Fruit fly (Drosophila melanogaster) whole organism, embryonic: ENCODE results near the gene Pxd.

ENCODE experiments used
- Adf1 ChIP-seq: fragments of 200-800 bp; sonication (Bioruptor generic); IDR thresholded peaks from 2 replicates; pipeline ENCODE4 v1.3.6; 2022; ENCODE audit warnings: missing biosample characterization, missing genetic modification characterization
- Atf3 ChIP-seq: fragments of 200-800 bp; sonication (Bioruptor generic); optimal IDR thresholded peaks from 3 replicates; lab custom pipeline; 2016; ENCODE audit warnings: missing biosample characterization, missing genetic modification characterization
- CG11695 ChIP-seq: fragments of 200-800 bp; sonication (Bioruptor generic); IDR thresholded peaks from 3 replicates; pipeline ENCODE4 v1.3.6; 2022; ENCODE audit warnings: missing biosample characterization, missing genetic modification characterization
- CG11696 ChIP-seq: fragments of 200-800 bp; sonication (Bioruptor generic); IDR thresholded peaks from 2 replicates; pipeline ENCODE4 v1.3.6; 2022; ENCODE audit warnings: missing biosample characterization, missing genetic modification characterization
- CG12744 ChIP-seq: fragments of 200-800 bp; sonication (Bioruptor generic); optimal IDR thresholded peaks from 2 replicates; lab custom pipeline; 2016; ENCODE audit warnings: missing biosample characterization, missing genetic modification characterization
- CG14441 ChIP-seq: fragments of 200-800 bp; sonication (Bioruptor generic); IDR thresholded peaks from 2 replicates; pipeline ENCODE4 v1.3.6; 2022; ENCODE audit warnings: missing biosample characterization, missing genetic modification characterization
- CG1602 ChIP-seq: fragments of 200-800 bp; sonication (Bioruptor generic); optimal IDR thresholded peaks from 3 replicates; lab custom pipeline; 2016; ENCODE audit warnings: missing biosample characterization, missing genetic modification characterization
- CG16815 ChIP-seq: fragments of 200-800 bp; sonication (Bioruptor generic); optimal IDR thresholded peaks from 3 replicates; lab custom pipeline; 2017; ENCODE audit warnings: missing biosample characterization, mild to moderate bottlenecking, missing genetic modification characterization
- CG17186 ChIP-seq: fragments of 200-800 bp; sonication (Bioruptor generic); optimal IDR thresholded peaks from 3 replicates; lab custom pipeline; 2017; ENCODE audit warnings: missing biosample characterization, missing genetic modification reagents, missing genetic modification characterization
- CG18262 ChIP-seq: fragments of 200-800 bp; optimal IDR thresholded peaks from 3 replicates; lab custom pipeline; 2019; ENCODE audit warnings: missing biosample characterization, mild to moderate bottlenecking, missing genetic modification characterization, moderate library complexity
- CG18764 ChIP-seq: fragments of 200-800 bp; sonication (Bioruptor generic); optimal IDR thresholded peaks from 3 replicates; lab custom pipeline; 2016; ENCODE audit warnings: missing biosample characterization, missing genetic modification characterization
- CG30020 ChIP-seq: fragments of 200-800 bp; optimal IDR thresholded peaks from 2 replicates; lab custom pipeline; 2019; ENCODE audit warnings: missing biosample characterization, mild to moderate bottlenecking, missing genetic modification characterization, moderate library complexity
- CG31365 ChIP-seq: fragments of 200-800 bp; sonication (Bioruptor generic); optimal IDR thresholded peaks from 2 replicates; lab custom pipeline; 2018; ENCODE audit warnings: missing biosample characterization, mild to moderate bottlenecking, missing genetic modification characterization
- CG32532 ChIP-seq: fragments of 200-800 bp; sonication (Bioruptor generic); IDR thresholded peaks from 2 replicates; pipeline ENCODE4 v1.3.6; 2022; ENCODE audit warnings: missing biosample characterization, missing genetic modification characterization
- CG32767 ChIP-seq: fragments of 200-800 bp; sonication (Bioruptor generic); IDR thresholded peaks from 2 replicates; pipeline ENCODE4 v1.3.6; 2022; ENCODE audit warnings: missing biosample characterization, missing genetic modification characterization
- CG3281 ChIP-seq: fragments of 200-800 bp; sonication (Bioruptor generic); optimal IDR thresholded peaks from 3 replicates; lab custom pipeline; 2017; ENCODE audit warnings: missing biosample characterization, mild to moderate bottlenecking, missing genetic modification characterization
- CG7786 ChIP-seq: fragments of 200-800 bp; sonication (Bioruptor generic); optimal IDR thresholded peaks from 2 replicates; lab custom pipeline; 2016; ENCODE audit warnings: missing biosample characterization, missing genetic modification characterization
- CG7839 ChIP-seq: fragments of 200-800 bp; sonication (Bioruptor generic); optimal IDR thresholded peaks from 3 replicates; lab custom pipeline; 2018; ENCODE audit warnings: missing biosample characterization, mild to moderate bottlenecking, missing genetic modification characterization, moderate library complexity
- CG8281 ChIP-seq: fragments of 200-800 bp; sonication (Bioruptor generic); optimal IDR thresholded peaks from 2 replicates; lab custom pipeline; 2018; ENCODE audit warnings: missing biosample characterization, mild to moderate bottlenecking, missing genetic modification characterization, moderate library complexity
- D ChIP-seq, 2 experiments: fragments of 200-800 bp in 1 of 2; fragments of >200 bp in 1 of 2; sonication (Bioruptor generic) in 1 of 2; optimal IDR thresholded peaks; 2 replicates in 1 of 2; 3 replicates in 1 of 2; lab custom pipeline; 2017; ENCODE audit warnings: mild to moderate bottlenecking in 1 of 2, missing biosample characterization in 1 of 2, missing genetic modification characterization in 1 of 2, missing genetic modification reagents in 1 of 2
- Gsc ChIP-seq: fragments of 200-800 bp; sonication (Bioruptor generic); IDR thresholded peaks from 2 replicates; pipeline ENCODE4 v1.3.6; 2022; ENCODE audit warnings: missing biosample characterization, missing genetic modification characterization
- Gug ChIP-seq: fragments of 200-800 bp; sonication (Bioruptor generic); IDR thresholded peaks from 4 replicates; pipeline ENCODE4 v1.3.6; 2022; ENCODE audit warnings: missing biosample characterization, missing genetic modification characterization
- Hmr ChIP-seq: fragments of 200-800 bp; sonication (Bioruptor generic); optimal IDR thresholded peaks from 3 replicates; lab custom pipeline; 2017; ENCODE audit warnings: mild to moderate bottlenecking, missing biosample characterization, missing genetic modification reagents, missing genetic modification characterization
- Nf-YA ChIP-seq: fragments of 200-800 bp; sonication (Bioruptor generic); IDR thresholded peaks from 2 replicates; pipeline ENCODE4 v1.3.6; 2022; ENCODE audit warnings: missing biosample characterization, missing genetic modification characterization
- Oli ChIP-seq: fragments of 200-800 bp; sonication (Bioruptor generic); optimal IDR thresholded peaks from 2 replicates; lab custom pipeline; 2018; ENCODE audit warnings: missing biosample characterization, mild to moderate bottlenecking, missing genetic modification characterization, moderate library complexity
- Scr ChIP-seq: fragments of 200-800 bp; sonication (Bioruptor generic); IDR thresholded peaks from 2 replicates; pipeline ENCODE4 v1.3.6; 2022; ENCODE audit warnings: missing biosample characterization, missing genetic modification characterization; ENCODE audit not compliant: partially characterized antibody
- Sox100B ChIP-seq: fragments of 200-800 bp; sonication (Bioruptor generic); optimal IDR thresholded peaks from 3 replicates; lab custom pipeline; 2018; ENCODE audit warnings: missing biosample characterization, mild to moderate bottlenecking, missing genetic modification characterization
- ash1 ChIP-seq: fragments of 200-800 bp; sonication (Bioruptor generic); optimal IDR thresholded peaks from 2 replicates; lab custom pipeline; 2018; ENCODE audit warnings: missing biosample characterization, mild to moderate bottlenecking, missing genetic modification characterization
- bigmax ChIP-seq: fragments of 200-800 bp; sonication (Bioruptor generic); optimal IDR thresholded peaks from 2 replicates; lab custom pipeline; 2018; ENCODE audit warnings: missing biosample characterization, mild to moderate bottlenecking, missing genetic modification characterization
- chif ChIP-seq, 2 experiments: fragments of 200-800 bp; sonication (Bioruptor generic); optimal IDR thresholded peaks; 3 replicates each; lab custom pipeline; 2016; ENCODE audit warnings: missing biosample characterization in 2 of 2, missing genetic modification characterization in 2 of 2
- dimm ChIP-seq: fragments of 200-800 bp; sonication (Bioruptor generic); IDR thresholded peaks from 2 replicates; pipeline ENCODE4 v1.3.6; 2022; ENCODE audit warnings: missing biosample characterization, missing genetic modification characterization
- dysf ChIP-seq: fragments of 200-800 bp; sonication (Bioruptor generic); IDR thresholded peaks from 3 replicates; pipeline ENCODE4 v1.3.6; 2022; ENCODE audit warnings: missing biosample characterization, missing genetic modification characterization
- esg ChIP-seq: fragments of 200-800 bp; sonication (Bioruptor generic); conservative IDR thresholded peaks from 2 replicates; pipeline ENCODE4 v1.3.6; 2022; ENCODE audit warnings: missing biosample characterization, missing genetic modification characterization
- gfzf ChIP-seq: fragments of 200-800 bp; sonication (Bioruptor generic); optimal IDR thresholded peaks from 2 replicates; lab custom pipeline; 2016; ENCODE audit warnings: missing biosample characterization, mild to moderate bottlenecking, missing genetic modification characterization, moderate library complexity
- hkb ChIP-seq, 2 experiments: fragments of 200-800 bp in 1 of 2; fragments of >200 bp in 1 of 2; sonication (Bioruptor generic) in 1 of 2; IDR thresholded peaks in 1 of 2; optimal IDR thresholded peaks in 1 of 2; 2 replicates each; pipeline versions ENCODE4 v1.3.6 to Lab custom; 2017 to 2022; ENCODE audit warnings: missing biosample characterization in 1 of 2, missing genetic modification characterization in 1 of 2
- jing ChIP-seq: fragments of 200-800 bp; sonication (Bioruptor generic); optimal IDR thresholded peaks from 2 replicates; lab custom pipeline; 2018; ENCODE audit warnings: missing biosample characterization, mild to moderate bottlenecking, missing genetic modification characterization
- mirr ChIP-seq: fragments of 200-800 bp; sonication (Bioruptor generic); optimal IDR thresholded peaks from 3 replicates; lab custom pipeline; 2018; ENCODE audit warnings: missing biosample characterization, mild to moderate bottlenecking, missing genetic modification characterization
- nmo ChIP-seq: fragments of 200-800 bp; sonication (Bioruptor generic); optimal IDR thresholded peaks from 2 replicates; lab custom pipeline; 2018; ENCODE audit warnings: missing biosample characterization, mild to moderate bottlenecking, missing genetic modification characterization, moderate library complexity
- p53 ChIP-seq: fragments of 200-800 bp; sonication (Bioruptor generic); optimal IDR thresholded peaks from 2 replicates; lab custom pipeline; 2016; ENCODE audit warnings: missing biosample characterization, missing genetic modification characterization
- phol ChIP-seq: fragments of 200-800 bp; sonication (Bioruptor generic); optimal IDR thresholded peaks from 3 replicates; lab custom pipeline; 2018; ENCODE audit warnings: missing biosample characterization, mild to moderate bottlenecking, missing genetic modification characterization, moderate library complexity
- prd ChIP-seq, 3 experiments: fragments of >200 bp in 2 of 3; fragments of 200-800 bp in 1 of 3; sonication (Bioruptor generic) in 1 of 3; optimal IDR thresholded peaks in 2 of 3; IDR thresholded peaks in 1 of 3; 2 replicates in 2 of 3; 3 replicates in 1 of 3; pipeline versions ENCODE4 v1.3.6 to Lab custom; 2017 to 2022; ENCODE audit warnings: missing biosample characterization in 1 of 3, missing genetic modification characterization in 1 of 3
- ro ChIP-seq: fragments of 200-800 bp; sonication (Bioruptor generic); IDR thresholded peaks from 2 replicates; pipeline ENCODE4 v1.3.6; 2022; ENCODE audit warnings: missing biosample characterization, missing genetic modification characterization
- run ChIP-seq: fragments of 200-800 bp; sonication (Bioruptor generic); optimal IDR thresholded peaks from 3 replicates; lab custom pipeline; 2018; ENCODE audit warnings: missing biosample characterization, mild to moderate bottlenecking, missing genetic modification characterization
- sc ChIP-seq, 3 experiments: fragments of >200 bp in 2 of 3; fragments of 200-800 bp in 1 of 3; sonication (Bioruptor generic) in 1 of 3; optimal IDR thresholded peaks; 2 replicates in 2 of 3; 3 replicates in 1 of 3; lab custom pipeline; 2017; ENCODE audit warnings: mild to moderate bottlenecking in 1 of 3, missing biosample characterization in 1 of 3, missing genetic modification characterization in 1 of 3, missing genetic modification reagents in 1 of 3
- sob ChIP-seq: fragments of 200-800 bp; sonication (Bioruptor generic); IDR thresholded peaks from 2 replicates; pipeline ENCODE4 v1.3.6; 2022; ENCODE audit warnings: missing biosample characterization, missing genetic modification characterization
- trem ChIP-seq: fragments of 200-800 bp; optimal IDR thresholded peaks from 3 replicates; lab custom pipeline; 2019; ENCODE audit warnings: missing biosample characterization, mild to moderate bottlenecking, missing genetic modification characterization, moderate library complexity
- ttk ChIP-seq: fragments of 200-800 bp; sonication (Bioruptor generic); IDR thresholded peaks from 2 replicates; pipeline ENCODE4 v2.1.2; 2022; ENCODE audit warnings: missing biosample characterization, missing genetic modification characterization
- zfh1 ChIP-seq: fragments of 200-800 bp; sonication (Bioruptor generic); IDR thresholded peaks from 3 replicates; pipeline ENCODE4 v1.3.6; 2022; ENCODE audit warnings: missing biosample characterization, missing genetic modification characterization

Gene Pxd

DNA sequence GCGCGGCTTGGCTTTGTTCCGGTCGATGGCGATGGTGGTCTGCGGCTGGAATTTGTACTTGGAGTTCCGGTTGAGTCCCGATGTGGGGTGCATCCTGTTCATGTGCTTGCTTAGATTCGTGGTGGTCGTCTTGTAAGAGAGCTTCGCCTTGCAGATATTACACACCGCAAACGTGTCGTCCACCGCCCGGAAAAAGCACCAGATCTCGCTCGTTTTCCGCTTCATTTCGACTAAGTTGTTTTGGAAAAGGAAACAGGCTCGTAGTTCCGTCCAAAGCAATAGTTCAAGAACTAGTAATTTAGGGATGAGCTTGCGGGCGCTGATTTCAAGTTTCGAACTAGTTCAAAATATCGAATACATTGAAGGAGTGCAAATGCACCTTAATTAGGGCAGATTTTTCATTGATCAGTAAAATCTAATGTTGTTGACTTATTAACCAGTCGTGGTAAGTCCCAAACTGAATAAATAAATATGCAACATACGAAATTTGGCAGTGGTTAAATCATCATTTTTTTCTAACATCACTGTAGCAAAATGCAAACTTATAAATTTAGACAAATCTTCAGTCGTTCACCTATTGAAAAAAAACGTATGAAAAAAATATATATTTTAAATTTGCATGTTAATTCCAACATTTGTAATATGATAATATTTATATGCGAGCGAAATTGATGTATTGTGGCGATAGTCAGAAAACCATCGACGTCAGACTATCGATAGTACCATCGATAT is 28.6 kb downstream of the Pxd start, which contains the start of the genes bdwf and Patr-1 (continued):
- TF ChIP-seq chif (GFP tag; optimal IDR thresholded peaks at IDR 0.05; lab: Kevin White, UChicago) (no peak), prd (optimal IDR thresholded peaks at IDR 0.05; lab: Kevin White, UChicago) (no peak), prd (GFP tag; IDR thresholded peaks at IDR 0.05; lab: Robert Waterston, UW) (no peak), Gug (GFP tag; lab: Robert Waterston, UW) (no peak; the same call in 3 of the 4 replicates), dysf (no peak), trem (tag; lab: Kevin White, UChicago) (peak; percentile 65), CG18764 (GFP tag; lab: Kevin White, UChicago) (peak; percentile 30), Sox100B (GFP tag; lab: Kevin White, UChicago) (peak; percentile 43), CG7786 (GFP tag; lab: Kevin White, UChicago) (no peak), zfh1 (GFP tag; lab: Robert Waterston, UW) (no peak), CG12744 (GFP tag; lab: Kevin White, UChicago) (no peak), CG16815 (no peak), CG8281 (tag; lab: Kevin White, UChicago) (no peak), CG32767 (no peak), p53 (GFP tag; lab: Kevin White, UChicago) (no peak), sc (optimal IDR thresholded peaks at IDR 0.05; lab: Kevin White, UChicago) (no peak), sc (GFP tag; optimal IDR thresholded peaks at IDR 0.05; lab: Kevin White, UChicago) (no peak), CG7839 (no peak), Hmr (GFP tag; lab: Kevin White, UChicago) (no peak), CG3281 (peak; percentile 21), ash1 (GFP tag; lab: Kevin White, UChicago) (no peak), bigmax (GFP tag; lab: Kevin White, UChicago) (no peak), CG32532 (no peak), gfzf (peak; percentile 17), CG18262 (tag; lab: Kevin White, UChicago) (peak; percentile 52), mirr (GFP tag; lab: Kevin White, UChicago) (no peak), jing (GFP tag; lab: Kevin White, UChicago) (no peak), run (no peak), CG1602 (no peak), CG11695 (GFP tag; lab: Robert Waterston, UW) (no peak), Adf1 (GFP tag; lab: Robert Waterston, UW) (no peak), Nf-YA (GFP tag; lab: Robert Waterston, UW) (no peak), D (optimal IDR thresholded peaks at IDR 0.05; lab: Kevin White, UChicago) (no peak), D (GFP tag; optimal IDR thresholded peaks at IDR 0.05; lab: Kevin White, UChicago) (no peak), ttk (GFP tag; lab: Robert Waterston, UW) (no peak), phol (tag; lab: Kevin White, UChicago) (peak; percentile 43), Scr (peak; percentile 95), dimm (GFP tag; lab: Robert Waterston, UW) (no peak), Atf3 (GFP tag; lab: Kevin White, UChicago) (no peak), hkb (optimal IDR thresholded peaks at IDR 0.05; lab: Kevin White, UChicago) (no peak), hkb (GFP tag; IDR thresholded peaks at IDR 0.05; lab: Robert Waterston, UW) (no peak), CG17186 (GFP tag; lab: Kevin White, UChicago) (peak; percentile 46), CG30020 (tag; lab: Kevin White, UChicago) (peak; percentile 44), Gsc (GFP tag; lab: Robert Waterston, UW) (no peak), CG11696 (GFP tag; lab: Robert Waterston, UW) (no peak), Oli (tag; lab: Kevin White, UChicago) (no peak), esg (GFP tag; lab: Robert Waterston, UW) (no peak), sob (GFP tag; lab: Robert Waterston, UW) (0 out of 2 replicates have a peak, but pooled peaks have one; percentile 12), ro (GFP tag; lab: Robert Waterston, UW) (no peak), CG31365 (no peak), CG14441 (GFP tag; lab: Robert Waterston, UW) (no peak), nmo (peak; percentile 69)
